Fruit fly (Drosophila melanogaster) ovary, adult (tissue): ENCODE results near the gene RacGAP84C.

ENCODE experiments used
- CG17801 ChIP-seq: fragments of 200-800 bp; optimal IDR thresholded peaks from 2 replicates; lab custom pipeline; 2019; ENCODE audit warnings: missing biosample characterization, mild to moderate bottlenecking, missing genetic modification characterization, moderate library complexity; ENCODE audit not compliant: partially characterized antibody

The RacGAP84C gene

dm6 chr3R:7313034-7313433 is 27.3 kb downstream of the RacGAP84C start:
- TF ChIP-seq CG17801, result no peak

dm6 chr3R:7317107-7317506 is 31.3 kb downstream of the RacGAP84C start, which contains the start of gene CG10029:
CG10029 (minus strand) TSS chr3R:7317207.
- TF ChIP-seq CG17801, result no peak

dm6 chr3R:7322549-7322948 is 36.8 kb downstream of the RacGAP84C start:
- no peak for TF ChIP-seq CG17801

dm6 chr3R:7326200-7326599 is 40.4 kb downstream of the RacGAP84C start:
- TF ChIP-seq CG17801, result no peak

DNA sequence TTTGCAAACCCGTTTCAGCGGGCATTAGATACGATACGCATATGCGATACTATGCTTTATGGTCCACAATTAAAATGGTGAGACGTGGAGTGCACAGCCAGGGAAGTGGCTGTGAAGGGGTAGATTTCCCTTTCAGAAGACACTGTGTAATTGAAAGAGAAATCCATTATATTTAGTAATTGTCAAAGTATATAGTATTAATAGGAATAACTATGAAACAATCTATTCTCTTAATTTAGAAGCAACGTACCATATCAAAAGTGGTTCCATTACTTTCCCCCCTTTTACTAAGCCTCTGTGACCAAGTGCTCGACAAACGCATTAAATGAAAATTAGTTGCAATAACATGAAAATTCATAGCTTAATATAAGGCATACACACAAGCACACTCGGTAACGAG is 44.9 kb downstream of the RacGAP84C start:
- TF ChIP-seq CG17801, result no peak

DNA sequence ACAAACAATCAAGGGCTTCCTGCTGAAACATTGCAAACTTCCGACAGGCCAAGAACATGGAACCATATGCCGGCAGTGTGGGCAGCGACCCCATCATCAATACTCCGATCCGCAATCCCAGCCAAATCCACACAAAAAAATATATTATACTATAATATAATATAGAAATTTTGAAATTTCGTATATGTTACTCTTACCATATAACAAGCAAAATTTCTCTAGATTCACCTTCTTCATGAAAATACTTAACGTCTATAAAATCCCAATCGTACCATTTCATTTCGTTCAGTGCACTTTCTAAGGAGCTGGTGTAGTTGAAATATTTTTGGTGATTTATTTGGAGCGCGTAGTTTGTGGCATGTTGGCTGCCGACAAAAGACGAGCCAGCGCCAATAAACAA is 48.9 kb downstream of the RacGAP84C start:
- no peak for TF ChIP-seq CG17801

dm6 chr3R:7336454-7336853 is 50.7 kb downstream of the RacGAP84C start:
- no peak for TF ChIP-seq CG17801
